Fruit fly (Drosophila melanogaster) whole organism, embryonic: ENCODE data around the gene unc-4.

ENCODE experiments used
- Ada2b ChIP-seq: fragments of 200-800 bp; sonication (Bioruptor generic); IDR thresholded peaks from 2 replicates; pipeline ENCODE4 v1.3.6; 2022; ENCODE audit warnings: missing biosample characterization, missing genetic modification characterization
- Aef1 ChIP-seq: fragments of 200-800 bp; sonication (Bioruptor generic); IDR thresholded peaks from 3 replicates; pipeline ENCODE4 v1.3.6; 2022; ENCODE audit warnings: missing biosample characterization, missing genetic modification characterization
- Asciz ChIP-seq: fragments of 200-800 bp; sonication (Bioruptor generic); optimal IDR thresholded peaks from 2 replicates; lab custom pipeline; 2017; ENCODE audit warnings: missing biosample characterization, mild to moderate bottlenecking, missing genetic modification characterization, missing genetic modification reagents
- Blimp-1 ChIP-seq: fragments of 200-800 bp; sonication (Bioruptor generic); optimal IDR thresholded peaks from 3 replicates; lab custom pipeline; 2018; ENCODE audit warnings: missing biosample characterization, missing genetic modification characterization, mild to moderate bottlenecking, moderate library complexity, missing genetic modification reagents
- C15 ChIP-seq: fragments of 200-800 bp; sonication (Bioruptor generic); IDR thresholded peaks from 3 replicates; pipeline ENCODE4 v1.3.6; 2022; ENCODE audit warnings: missing biosample characterization, missing genetic modification characterization
- CG10462 ChIP-seq: fragments of 200-800 bp; sonication (Bioruptor generic); optimal IDR thresholded peaks from 2 replicates; lab custom pipeline; 2016; ENCODE audit warnings: missing biosample characterization, missing genetic modification characterization
- CG12236 ChIP-seq: fragments of 200-800 bp; sonication (Bioruptor generic); optimal IDR thresholded peaks from 2 replicates; lab custom pipeline; 2016; ENCODE audit warnings: missing biosample characterization, missing genetic modification characterization
- CG13424 ChIP-seq: fragments of 200-800 bp; sonication (Bioruptor generic); optimal IDR thresholded peaks from 2 replicates; lab custom pipeline; 2019; ENCODE audit warnings: missing biosample characterization, mild to moderate bottlenecking, missing genetic modification characterization, moderate library complexity
- CG14667 ChIP-seq: fragments of 200-800 bp; sonication (Bioruptor generic); IDR thresholded peaks from 2 replicates; pipeline ENCODE4 v1.3.6; 2022; ENCODE audit warnings: missing biosample characterization, missing genetic modification characterization
- CG15601 ChIP-seq: fragments of 200-800 bp; sonication (Bioruptor generic); optimal IDR thresholded peaks from 3 replicates; lab custom pipeline; 2019; ENCODE audit warnings: missing biosample characterization, mild to moderate bottlenecking, missing genetic modification characterization, moderate library complexity
- CG17802 ChIP-seq: fragments of 200-800 bp; sonication (Bioruptor generic); optimal IDR thresholded peaks from 2 replicates; lab custom pipeline; 2018; ENCODE audit warnings: missing biosample characterization, mild to moderate bottlenecking, missing genetic modification characterization, moderate library complexity
- CG18764 ChIP-seq: fragments of 200-800 bp; sonication (Bioruptor generic); optimal IDR thresholded peaks from 3 replicates; lab custom pipeline; 2016; ENCODE audit warnings: missing biosample characterization, missing genetic modification characterization
- CG2875 ChIP-seq: fragments of 200-800 bp; sonication (Bioruptor generic); optimal IDR thresholded peaks from 2 replicates; lab custom pipeline; 2017; ENCODE audit warnings: missing biosample characterization, mild to moderate bottlenecking, missing genetic modification characterization, missing genetic modification reagents
- CG7963 ChIP-seq: fragments of 200-800 bp; sonication (Bioruptor generic); IDR thresholded peaks from 3 replicates; pipeline ENCODE4 v1.3.6; 2022; ENCODE audit warnings: missing biosample characterization, missing genetic modification characterization; ENCODE audit not compliant: partially characterized antibody
- CG8944 ChIP-seq: fragments of 200-800 bp; sonication (Bioruptor generic); optimal IDR thresholded peaks from 3 replicates; lab custom pipeline; 2016; ENCODE audit warnings: missing biosample characterization, missing genetic modification characterization
- CG9215 ChIP-seq: fragments of 200-800 bp; sonication (Bioruptor generic); IDR thresholded peaks from 2 replicates; pipeline ENCODE4 v1.3.6; 2022; ENCODE audit warnings: missing biosample characterization, missing genetic modification characterization
- CG9797 ChIP-seq: fragments of 200-800 bp; sonication (Bioruptor generic); optimal IDR thresholded peaks from 3 replicates; lab custom pipeline; 2018; ENCODE audit warnings: missing biosample characterization, mild to moderate bottlenecking, missing genetic modification characterization
- CHES-1-like ChIP-seq: fragments of 200-800 bp; sonication (Bioruptor generic); optimal IDR thresholded peaks from 2 replicates; lab custom pipeline; 2016; ENCODE audit warnings: missing biosample characterization, missing genetic modification characterization
- D19B ChIP-seq: fragments of 200-800 bp; sonication (Bioruptor generic); optimal IDR thresholded peaks from 2 replicates; lab custom pipeline; 2017; ENCODE audit warnings: missing biosample characterization, mild to moderate bottlenecking, missing genetic modification characterization
- Dfd ChIP-seq, 2 experiments: fragments of >200 bp; optimal IDR thresholded peaks; 2 replicates each; lab custom pipeline; 2017; ENCODE audit warnings: missing biosample characterization in 2 of 2, missing genetic modification characterization in 2 of 2
- Eip74EF ChIP-seq, 2 experiments: fragments of 200-800 bp in 1 of 2; fragments of >200 bp in 1 of 2; sonication (Bioruptor generic) in 1 of 2; optimal IDR thresholded peaks; 2 replicates each; lab custom pipeline; 2017 to 2019; ENCODE audit warnings: missing biosample characterization in 2 of 2, missing genetic modification characterization in 2 of 2, mild to moderate bottlenecking in 1 of 2, moderate library complexity in 1 of 2
- Ets97D ChIP-seq: fragments of 200-800 bp; sonication (Bioruptor generic); optimal IDR thresholded peaks from 3 replicates; lab custom pipeline; 2016; ENCODE audit warnings: missing biosample characterization, missing genetic modification characterization
- H15 ChIP-seq: fragments of 200-800 bp; sonication (Bioruptor generic); IDR thresholded peaks from 3 replicates; pipeline ENCODE4 v1.3.6; 2022; ENCODE audit warnings: missing biosample characterization, missing genetic modification characterization
- HLH3B ChIP-seq: fragments of 200-800 bp; sonication (Bioruptor generic); IDR thresholded peaks from 2 replicates; pipeline ENCODE4 v1.3.6; 2022; ENCODE audit warnings: missing biosample characterization, missing genetic modification characterization
- Kr ChIP-seq: fragments of 200-800 bp; sonication (Bioruptor generic); optimal IDR thresholded peaks from 2 replicates; lab custom pipeline; 2017; ENCODE audit warnings: missing biosample characterization, mild to moderate bottlenecking, missing genetic modification characterization
- Myb ChIP-seq: fragments of 200-800 bp; sonication (Bioruptor generic); optimal IDR thresholded peaks from 2 replicates; lab custom pipeline; 2016; ENCODE audit warnings: missing biosample characterization, missing genetic modification characterization
- NC2β ChIP-seq: fragments of 200-800 bp; sonication (Bioruptor generic); optimal IDR thresholded peaks from 2 replicates; lab custom pipeline; 2016; ENCODE audit warnings: missing biosample characterization, missing genetic modification characterization
- Nf-YC ChIP-seq: fragments of 200-800 bp; optimal IDR thresholded peaks from 3 replicates; lab custom pipeline; 2019; ENCODE audit warnings: missing biosample characterization, mild to moderate bottlenecking, missing genetic modification characterization, moderate library complexity
- Oli ChIP-seq: fragments of 200-800 bp; sonication (Bioruptor generic); optimal IDR thresholded peaks from 2 replicates; lab custom pipeline; 2018; ENCODE audit warnings: missing biosample characterization, mild to moderate bottlenecking, missing genetic modification characterization, moderate library complexity
- Optix ChIP-seq: fragments of 200-800 bp; sonication (Bioruptor generic); IDR thresholded peaks from 3 replicates; pipeline ENCODE4 v1.3.6; 2022; ENCODE audit warnings: missing biosample characterization, missing genetic modification characterization
- Sox100B ChIP-seq: fragments of 200-800 bp; sonication (Bioruptor generic); optimal IDR thresholded peaks from 3 replicates; lab custom pipeline; 2018; ENCODE audit warnings: missing biosample characterization, mild to moderate bottlenecking, missing genetic modification characterization
- Vsx1 ChIP-seq: fragments of 200-800 bp; sonication (Bioruptor generic); optimal IDR thresholded peaks from 2 replicates; lab custom pipeline; 2017; ENCODE audit warnings: missing biosample characterization, mild to moderate bottlenecking, missing genetic modification characterization, missing genetic modification reagents
- Xbp1 ChIP-seq: fragments of 200-800 bp; sonication (Bioruptor generic); optimal IDR thresholded peaks from 3 replicates; lab custom pipeline; 2016; ENCODE audit warnings: missing biosample characterization, mild to moderate bottlenecking, missing genetic modification characterization
- abd-A ChIP-seq: fragments of 200-800 bp; sonication (Bioruptor generic); optimal IDR thresholded peaks from 3 replicates; lab custom pipeline; 2019; ENCODE audit warnings: missing biosample characterization, mild to moderate bottlenecking, missing genetic modification characterization, moderate library complexity
- bcd ChIP-seq: fragments of 200-800 bp; sonication (Bioruptor generic); optimal IDR thresholded peaks from 2 replicates; lab custom pipeline; 2017; ENCODE audit warnings: missing biosample characterization, mild to moderate bottlenecking, missing genetic modification characterization
- cato ChIP-seq: fragments of 200-800 bp; sonication (Bioruptor generic); optimal IDR thresholded peaks from 2 replicates; lab custom pipeline; 2016; ENCODE audit warnings: missing biosample characterization, missing genetic modification characterization, borderline replicate concordance
- dysf ChIP-seq: fragments of 200-800 bp; sonication (Bioruptor generic); IDR thresholded peaks from 3 replicates; pipeline ENCODE4 v1.3.6; 2022; ENCODE audit warnings: missing biosample characterization, missing genetic modification characterization
- fd64A ChIP-seq: fragments of 200-800 bp; sonication (Bioruptor generic); optimal IDR thresholded peaks from 3 replicates; lab custom pipeline; 2018; ENCODE audit warnings: missing biosample characterization, mild to moderate bottlenecking, missing genetic modification characterization
- gsb ChIP-seq: fragments of 200-800 bp; sonication (Bioruptor generic); IDR thresholded peaks from 2 replicates; pipeline ENCODE4 v1.3.6; 2022; ENCODE audit warnings: missing biosample characterization, missing genetic modification characterization
- hb ChIP-seq: fragments of 200-800 bp; sonication (Bioruptor generic); IDR thresholded peaks from 3 replicates; pipeline ENCODE4 v1.3.6; 2022; ENCODE audit warnings: missing biosample characterization, missing genetic modification characterization; ENCODE audit not compliant: partially characterized antibody
- knrl ChIP-seq: fragments of 200-800 bp; sonication (Bioruptor generic); IDR thresholded peaks from 3 replicates; pipeline ENCODE4 v1.3.6; 2022; ENCODE audit warnings: missing biosample characterization, missing genetic modification characterization; ENCODE audit not compliant: partially characterized antibody
- nerfin-2 ChIP-seq: fragments of 200-800 bp; sonication (Bioruptor generic); IDR thresholded peaks from 2 replicates; pipeline ENCODE4 v1.3.6; 2022; ENCODE audit warnings: missing biosample characterization, missing genetic modification characterization; ENCODE audit not compliant: partially characterized antibody
- onecut ChIP-seq: fragments of 200-800 bp; sonication (Bioruptor generic); IDR thresholded peaks from 2 replicates; pipeline ENCODE4 v1.3.6; 2022; ENCODE audit warnings: missing biosample characterization, missing genetic modification characterization
- pnt ChIP-seq: fragments of 200-800 bp; sonication (Bioruptor generic); optimal IDR thresholded peaks from 3 replicates; lab custom pipeline; 2016; ENCODE audit warnings: missing biosample characterization, missing genetic modification characterization
- prd ChIP-seq, 3 experiments: fragments of >200 bp in 2 of 3; fragments of 200-800 bp in 1 of 3; sonication (Bioruptor generic) in 1 of 3; optimal IDR thresholded peaks in 2 of 3; IDR thresholded peaks in 1 of 3; 2 replicates in 2 of 3; 3 replicates in 1 of 3; pipeline versions ENCODE4 v1.3.6 to Lab custom; 2017 to 2022; ENCODE audit warnings: missing biosample characterization in 1 of 3, missing genetic modification characterization in 1 of 3
- sens-2 ChIP-seq: fragments of 200-800 bp; sonication (Bioruptor generic); IDR thresholded peaks from 2 replicates; pipeline ENCODE4 v1.3.6; 2022; ENCODE audit warnings: missing biosample characterization, missing genetic modification characterization
- sug ChIP-seq: fragments of 200-800 bp; optimal IDR thresholded peaks from 2 replicates; lab custom pipeline; 2019; ENCODE audit warnings: missing biosample characterization, mild to moderate bottlenecking, missing genetic modification characterization, moderate library complexity
- tgo ChIP-seq: fragments of 200-800 bp; sonication (Bioruptor generic); IDR thresholded peaks from 3 replicates; pipeline ENCODE4 v1.3.6; 2022; ENCODE audit warnings: missing biosample characterization, missing genetic modification characterization
- vvl ChIP-seq: fragments of 200-800 bp; sonication (Bioruptor generic); IDR thresholded peaks from 2 replicates; pipeline ENCODE4 v1.3.6; 2022; ENCODE audit warnings: missing biosample characterization, missing genetic modification characterization
- zf30C ChIP-seq: fragments of 200-800 bp; sonication (Bioruptor generic); optimal IDR thresholded peaks from 3 replicates; lab custom pipeline; 2018; ENCODE audit warnings: missing biosample characterization, mild to moderate bottlenecking, missing genetic modification characterization

Gene unc-4

dm6 chrX:17751658-17752057, 16.7 kb upstream of the unc-4 start (continued):
- TF ChIP-seq CG18764 (GFP tag; lab: Kevin White, UChicago), result no peak
- no peak for TF ChIP-seq sens-2
- TF ChIP-seq Vsx1 (GFP tag; lab: Kevin White, UChicago), result no peak
- no peak for TF ChIP-seq Asciz (GFP tag; lab: Kevin White, UChicago)
- peak; percentile 3 for TF ChIP-seq Blimp-1 (GFP tag; lab: Kevin White, UChicago)
- TF ChIP-seq Xbp1 (GFP tag; lab: Kevin White, UChicago), result peak; percentile 71
- peak; percentile 45 for TF ChIP-seq Myb
- peak; percentile 15; the same call in 1 of the 3 replicates for TF ChIP-seq Aef1 (GFP tag; lab: Robert Waterston, UW)
- peak; percentile 50 for TF ChIP-seq Nf-YC (tag; lab: Kevin White, UChicago)
- no peak for TF ChIP-seq gsb (GFP tag; lab: Robert Waterston, UW)
- peak; percentile 66 for TF ChIP-seq CG8944 (GFP tag; lab: Kevin White, UChicago)
- TF ChIP-seq CHES-1-like (GFP tag; lab: Kevin White, UChicago), result peak; percentile 25
- peak; percentile 9 for TF ChIP-seq Ets97D (GFP tag; lab: Kevin White, UChicago)
- TF ChIP-seq CG10462 (GFP tag; lab: Kevin White, UChicago), result no peak
- no peak for TF ChIP-seq Dfd (GFP tag; optimal IDR thresholded peaks at IDR 0.05; lab: Kevin White, UChicago)
- TF ChIP-seq sug (tag; lab: Kevin White, UChicago), result peak; percentile 42
- TF ChIP-seq dysf (GFP tag; lab: Robert Waterston, UW), result peak; percentile 60; the same call in 2 of the 3 replicates
- TF ChIP-seq onecut (GFP tag; lab: Robert Waterston, UW), result no peak
- no peak for TF ChIP-seq CG17802 (tag; lab: Kevin White, UChicago)
- TF ChIP-seq NC2β (GFP tag; lab: Kevin White, UChicago), result no peak
- no peak for TF ChIP-seq nerfin-2
- peak; percentile 9 for TF ChIP-seq Oli
- no peak for TF ChIP-seq CG12236 (GFP tag; lab: Kevin White, UChicago)
- TF ChIP-seq Eip74EF (GFP tag; optimal IDR thresholded peaks at IDR 0.05; lab: Kevin White, UChicago), result no peak
- TF ChIP-seq tgo (GFP tag; lab: Robert Waterston, UW), result 0 out of 3 replicates have a peak, but pooled peaks have one; percentile 35
- peak; percentile 36 for TF ChIP-seq CG13424 (tag; lab: Kevin White, UChicago)
- TF ChIP-seq CG14667 (GFP tag; lab: Robert Waterston, UW), result peak; percentile 37; the same call in 1 of the 2 replicates
- peak; percentile 24; the same call in 1 of the 2 replicates for TF ChIP-seq CG9215 (GFP tag; lab: Robert Waterston, UW)
- no peak for TF ChIP-seq prd (optimal IDR thresholded peaks at IDR 0.05; lab: Kevin White, UChicago)
- peak; percentile 55; the same call in 1 of the 3 replicates for TF ChIP-seq prd (GFP tag; IDR thresholded peaks at IDR 0.05; lab: Robert Waterston, UW)
- no peak for TF ChIP-seq Sox100B
- TF ChIP-seq zf30C (GFP tag; lab: Kevin White, UChicago), result no peak
- no peak for TF ChIP-seq cato
- peak; percentile 54 for TF ChIP-seq pnt (GFP tag; lab: Kevin White, UChicago)
- TF ChIP-seq CG9797 (GFP tag; lab: Kevin White, UChicago), result no peak
- TF ChIP-seq knrl (GFP tag; lab: Robert Waterston, UW), result peak; percentile 64; the same call in 1 of the 3 replicates
- TF ChIP-seq CG2875 (GFP tag; lab: Kevin White, UChicago), result no peak
- TF ChIP-seq H15, result peak; percentile 54; the same call in 1 of the 3 replicates
- no peak for TF ChIP-seq CG7963 (GFP tag; lab: Robert Waterston, UW)
- no peak for TF ChIP-seq C15 (GFP tag; lab: Robert Waterston, UW)
- TF ChIP-seq CG15601 (tag; lab: Kevin White, UChicago), result no peak
- 0 out of 3 replicates have a peak, but pooled peaks have one; percentile 10 for TF ChIP-seq Optix (GFP tag; lab: Robert Waterston, UW)
- TF ChIP-seq D19B, result no peak
- no peak for TF ChIP-seq hb
- no peak for TF ChIP-seq fd64A (GFP tag; lab: Kevin White, UChicago)
- no peak for TF ChIP-seq Ada2b
- TF ChIP-seq vvl, result peak; percentile 56
- no peak for TF ChIP-seq HLH3B (GFP tag; lab: Robert Waterston, UW)
- TF ChIP-seq bcd (GFP tag; lab: Kevin White, UChicago), result peak; percentile 33
- TF ChIP-seq Kr, result no peak
- no peak for TF ChIP-seq abd-A (tag; lab: Kevin White, UChicago)
